Worm (Caenorhabditis elegans): ENCODE measurements around the gene F53F4.15.

DNA sequence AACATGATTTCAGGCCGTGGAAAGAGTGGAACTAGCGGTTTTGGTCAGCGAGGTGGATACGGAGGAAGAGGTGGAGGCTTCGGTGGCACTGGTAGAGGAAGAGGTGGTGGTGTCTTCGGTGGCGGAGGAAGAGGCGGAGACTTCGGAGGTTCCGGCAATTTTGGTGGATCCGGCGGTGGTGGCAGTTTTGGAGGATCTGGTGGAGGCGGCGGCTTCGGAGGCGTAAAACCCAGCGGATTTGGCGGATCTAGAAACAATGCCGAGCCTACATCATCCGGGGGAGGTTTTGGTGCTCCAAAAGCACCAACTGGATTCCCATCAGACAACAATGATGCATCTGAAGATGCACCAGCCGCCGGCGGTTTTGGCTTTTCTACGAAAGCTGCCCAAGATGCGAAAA, 47.6 kb downstream of the F53F4.15 start:
- no peak for TF ChIP-seq snpc-1.2 (GFP tag; IDR thresholded peaks at IDR 0.05)
- no peak for TF ChIP-seq nhr-11 (tag; optimal IDR thresholded peaks at IDR 0.05)
- no peak for TF ChIP-seq nhr-76 (tag; optimal IDR thresholded peaks at IDR 0.05)
- TF ChIP-seq lsy-2 (tag; optimal IDR thresholded peaks at IDR 0.05), result no peak
- TF ChIP-seq nhr-10 (tag; optimal IDR thresholded peaks at IDR 0.05), result no peak
